Worm (Caenorhabditis elegans) whole organism, L4 larva: ENCODE data around the gene fbxc-52.

ENCODE experiments used
- F37D6.2 ChIP-seq: sonication (generic microtip); optimal IDR thresholded peaks from 2 replicates; lab custom pipeline; 2016; ENCODE audit warnings: mild to moderate bottlenecking, missing genetic modification characterization, missing compliant biosample characterization
- Y5F2A.4 ChIP-seq: fragments of 200-800 bp; sonication (Bioruptor generic); optimal IDR thresholded peaks from 2 replicates; lab custom pipeline; 2018; ENCODE audit warnings: mild to moderate bottlenecking, missing genetic modification characterization, missing compliant biosample characterization
- ZK546.5 ChIP-seq, 2 experiments: sonication (generic microtip); optimal IDR thresholded peaks; 2 replicates each; lab custom pipeline; 2017; ENCODE audit warnings: missing biosample characterization in 2 of 2, missing genetic modification characterization in 2 of 2
- aha-1 ChIP-seq: fragments of 150-350 bp; peaks from one replicate; lab custom pipeline; 2014; ENCODE audit warnings: missing biosample characterization, missing genetic modification characterization
- ceh-20 ChIP-seq: fragments of 200-800 bp; sonication (Bioruptor generic); IDR thresholded peaks from 2 replicates; pipeline ENCODE4 v1.3.6; 2022; ENCODE audit warnings: missing genetic modification reagents, missing genetic modification characterization, missing compliant biosample characterization
- ceh-62 ChIP-seq: sonication (generic microtip); optimal IDR thresholded peaks from 2 replicates; lab custom pipeline; 2017; ENCODE audit warnings: missing biosample characterization, missing genetic modification characterization
- daf-8 ChIP-seq: fragments of 200-800 bp; sonication (Bioruptor generic); IDR thresholded peaks from 2 replicates; pipeline ENCODE4 v1.3.6; 2022; ENCODE audit warnings: missing genetic modification characterization, missing compliant biosample characterization
- dmd-6 ChIP-seq: fragments of 200-800 bp; sonication (Bioruptor generic); IDR thresholded peaks from 2 replicates; pipeline ENCODE4 v1.3.6; 2022; ENCODE audit warnings: missing genetic modification reagents, missing genetic modification characterization, missing compliant biosample characterization
- dve-1 ChIP-seq: sonication (generic microtip); optimal IDR thresholded peaks from 2 replicates; lab custom pipeline; 2017; ENCODE audit warnings: antibody characterized with exemption, mild to moderate bottlenecking, missing genetic modification characterization, missing compliant biosample characterization; ENCODE audit not compliant: insufficient read depth
- egl-27 ChIP-seq: sonication (generic microtip); optimal IDR thresholded peaks from 3 replicates; lab custom pipeline; 2017; ENCODE audit warnings: missing biosample characterization, missing genetic modification reagents, missing genetic modification characterization
- hlh-11 ChIP-seq: fragments of 200-800 bp; sonication (Bioruptor generic); optimal IDR thresholded peaks from 2 replicates; lab custom pipeline; 2018; ENCODE audit warnings: mild to moderate bottlenecking, missing genetic modification characterization, missing compliant biosample characterization
- jun-1 ChIP-seq: fragments of 150-350 bp; optimal IDR thresholded peaks from 2 replicates; lab custom pipeline; 2014; ENCODE audit warnings: missing biosample characterization, missing genetic modification reagents, missing genetic modification characterization
- lin-15B ChIP-seq: fragments of 150-350 bp; sonication (generic microtip); optimal IDR thresholded peaks from 3 replicates; lab custom pipeline; 2014; ENCODE audit warnings: missing biosample characterization, missing genetic modification characterization
- lin-39 ChIP-seq: fragments of 150-350 bp; optimal IDR thresholded peaks from 2 replicates; lab custom pipeline; 2014; ENCODE audit warnings: missing biosample characterization, missing genetic modification reagents, missing genetic modification characterization
- mdl-1 ChIP-seq, 2 experiments: fragments of 150-350 bp in 1 of 2; sonication (generic microtip) in 1 of 2; optimal IDR thresholded peaks; 2 replicates each; lab custom pipeline; 2014 to 2017; ENCODE audit warnings: missing biosample characterization in 2 of 2, missing genetic modification characterization in 2 of 2
- mep-1 ChIP-seq: fragments of 150-350 bp; sonication (generic microtip); optimal IDR thresholded peaks from 3 replicates; lab custom pipeline; 2014; ENCODE audit warnings: missing biosample characterization, missing genetic modification characterization
- nhr-10 ChIP-seq: fragments of 150-350 bp; optimal IDR thresholded peaks from 2 replicates; lab custom pipeline; 2014; ENCODE audit warnings: missing biosample characterization, missing genetic modification characterization
- nhr-11 ChIP-seq: fragments of 150-350 bp; optimal IDR thresholded peaks from 2 replicates; lab custom pipeline; 2014; ENCODE audit warnings: missing biosample characterization, missing genetic modification characterization
- nhr-111 ChIP-seq: fragments of 200-800 bp; sonication (Bioruptor generic); optimal IDR thresholded peaks from 2 replicates; lab custom pipeline; 2018; ENCODE audit warnings: mild to moderate bottlenecking, missing genetic modification characterization, missing compliant biosample characterization
- nhr-28 ChIP-seq: fragments of 150-350 bp; optimal IDR thresholded peaks from 2 replicates; lab custom pipeline; 2014; ENCODE audit warnings: missing biosample characterization, missing genetic modification characterization
- nhr-48 ChIP-seq: sonication (generic microtip); optimal IDR thresholded peaks from 2 replicates; lab custom pipeline; 2016; ENCODE audit warnings: mild to moderate bottlenecking, missing genetic modification characterization, missing compliant biosample characterization
- pha-4 ChIP-seq, 2 experiments: fragments of 150-350 bp in 1 of 2; fragments of 200-800 bp in 1 of 2; sonication (Bioruptor generic) in 1 of 2; IDR thresholded peaks in 1 of 2; optimal IDR thresholded peaks in 1 of 2; 2 replicates each; pipeline versions ENCODE4 v1.3.6 to Lab custom; 2014 to 2022; ENCODE audit warnings: missing genetic modification characterization in 2 of 2, missing genetic modification reagents in 2 of 2, missing biosample characterization in 1 of 2, missing compliant biosample characterization in 1 of 2
- php-3 ChIP-seq: fragments of 200-800 bp; sonication (Bioruptor generic); IDR thresholded peaks from 2 replicates; pipeline ENCODE4 v1.3.6; 2022; ENCODE audit warnings: missing genetic modification reagents, missing genetic modification characterization, missing compliant biosample characterization
- saeg-2 ChIP-seq: fragments of 200-800 bp; sonication (Bioruptor generic); IDR thresholded peaks from 2 replicates; pipeline ENCODE4 v1.3.6; 2022; ENCODE audit warnings: missing genetic modification reagents, missing genetic modification characterization, missing compliant biosample characterization
- set-16 ChIP-seq: fragments of 200-800 bp; sonication (Bioruptor generic); IDR thresholded peaks from 2 replicates; pipeline ENCODE4 v1.3.6; 2022; ENCODE audit warnings: missing genetic modification reagents, missing genetic modification characterization, missing compliant biosample characterization
- spr-3 ChIP-seq: fragments of 200-800 bp; sonication (Bioruptor generic); optimal IDR thresholded peaks from 2 replicates; lab custom pipeline; 2018; ENCODE audit warnings: mild to moderate bottlenecking, missing genetic modification characterization, missing compliant biosample characterization
- tra-1 ChIP-seq: fragments of 200-800 bp; sonication (Bioruptor generic); IDR thresholded peaks from 2 replicates; pipeline ENCODE4 v1.3.6; 2022; ENCODE audit warnings: missing genetic modification reagents, missing genetic modification characterization, missing compliant biosample characterization
- unc-62 ChIP-seq, 3 experiments: fragments of 150-350 bp in 1 of 3; sonication (generic microtip); optimal IDR thresholded peaks in 2 of 3; peaks in 1 of 3; 1 replicate in 1 of 3; 2 replicates in 2 of 3; lab custom pipeline; 2014 to 2017; ENCODE audit warnings: missing biosample characterization in 3 of 3, missing genetic modification characterization in 3 of 3, missing genetic modification reagents in 3 of 3, missing genotype in 1 of 3
- zip-11 ChIP-seq: fragments of 200-800 bp; sonication (Bioruptor generic); IDR thresholded peaks from 2 replicates; pipeline ENCODE4 v1.3.6; 2022; ENCODE audit warnings: missing genetic modification characterization, missing compliant biosample characterization
- ztf-11 ChIP-seq: fragments of 150-350 bp; optimal IDR thresholded peaks from 2 replicates; lab custom pipeline; 2014; ENCODE audit warnings: missing biosample characterization, missing genetic modification characterization
- ztf-7 ChIP-seq: fragments of 150-350 bp; optimal IDR thresholded peaks from 2 replicates; lab custom pipeline; 2014; ENCODE audit warnings: missing biosample characterization, missing genetic modification characterization

The fbxc-52 gene

ce11 chrII:3690646-3691045, 26.4 kb upstream of the fbxc-52 start, which contains the start of gene srx-101:
Gene srx-101 (minus strand): TSS chrII:3690746.
- TF ChIP-seq dve-1 (tag; lab: Kevin White, UChicago) (no peak), aha-1 (peak; percentile 34), egl-27 (tag; lab: Kevin White, UChicago) (no peak), ceh-62 (tag; lab: Kevin White, UChicago) (no peak)
- TF ChIP-seq, all 104 proteins: peak for 1

- no peak for TF ChIP-seq dve-1 (tag; lab: Kevin White, UChicago)
- peak in 1 of 2 experiments; percentile 45 for TF ChIP-seq unc-62 (GFP tag; optimal IDR thresholded peaks at IDR 0.05 in 1 of 2; lab: Kevin White, UChicago)
- TF ChIP-seq unc-62 (tag; optimal IDR thresholded peaks at IDR 0.05; lab: Kevin White, UChicago), result no peak
- TF ChIP-seq nhr-111 (GFP tag; lab: Kevin White, UChicago), result no peak
- TF ChIP-seq, all 104 proteins: peak for 1
Observed at ce11 chrII:3694664-3695063, 22.4 kb upstream of the fbxc-52 start, which contains the start of gene srx-102. Gene srx-102 (minus strand): TSS chrII:3694764.

- TF ChIP-seq php-3 (GFP tag; lab: Robert Waterston, UW) (no peak), nhr-28 (tag; lab: Kevin White, UChicago) (no peak), saeg-2 (no peak), mdl-1 (tag; optimal IDR thresholded peaks at IDR 0.05; lab: Kevin White, UChicago) (no peak), Y5F2A.4 (GFP tag; lab: Kevin White, UChicago) (no peak)
Observed at ce11 chrII:3699591-3699990, 17.5 kb upstream of the fbxc-52 start, which contains the start of gene srx-104. Gene srx-104 (minus strand): TSS chrII:3699691.

- TF ChIP-seq F37D6.2 (tag; lab: Kevin White, UChicago) (no peak), nhr-111 (GFP tag; lab: Kevin White, UChicago) (no peak), dmd-6 (no peak), nhr-48 (tag; lab: Kevin White, UChicago) (no peak)
Observed at ce11 chrII:3701305-3701704, 15.8 kb upstream of the fbxc-52 start, which contains the start of gene srx-105. Gene srx-105 (minus strand): TSS chrII:3701405.

ce11 chrII:3705320-3705719, 11.7 kb upstream of the fbxc-52 start, which contains the start of gene srx-108:
Gene srx-108 (plus strand): TSS chrII:3705620.
- TF ChIP-seq mep-1 (tag; lab: Kevin White, UChicago) (no peak), hlh-11 (tag; lab: Kevin White, UChicago) (no peak), ceh-20 (no peak), pha-4 (GFP tag; IDR thresholded peaks at IDR 0.05; lab: Robert Waterston, UW) (no peak), pha-4 (tag; optimal IDR thresholded peaks at IDR 0.05; lab: Kevin White, UChicago) (no peak), daf-8 (GFP tag; lab: Robert Waterston, UW) (no peak)

- TF ChIP-seq zip-11 (GFP tag; lab: Robert Waterston, UW), result no peak
- TF ChIP-seq unc-62 (GFP tag; optimal IDR thresholded peaks at IDR 0.05 in 1 of 2; lab: Kevin White, UChicago), result peak in 1 of 2 experiments; percentile 17
- no peak for TF ChIP-seq unc-62 (tag; optimal IDR thresholded peaks at IDR 0.05; lab: Kevin White, UChicago)
- TF ChIP-seq nhr-10 (tag; lab: Kevin White, UChicago), result no peak
Observed at ce11 chrII:3709255-3709654, 7.8 kb upstream of the fbxc-52 start, which contains the start of gene srx-110. Gene srx-110 (plus strand): TSS chrII:3709555.

ce11 chrII:3711047-3711446, 6.0 kb upstream of the fbxc-52 start, which contains the start of gene fbxc-53:
Gene fbxc-53 (plus strand): TSS chrII:3711291.
- TF ChIP-seq spr-3 (GFP tag; lab: Kevin White, UChicago) (no peak), mep-1 (tag; lab: Kevin White, UChicago) (no peak), jun-1 (tag; lab: Kevin White, UChicago) (no peak), ztf-7 (tag; lab: Kevin White, UChicago) (no peak), tra-1 (GFP tag; lab: Robert Waterston, UW) (no peak), lin-15B (tag; lab: Kevin White, UChicago) (no peak), dve-1 (tag; lab: Kevin White, UChicago) (no peak), nhr-11 (tag; lab: Kevin White, UChicago) (no peak), ZK546.5 (tag; optimal IDR thresholded peaks at IDR 0.05; lab: Kevin White, UChicago) (no peak), ceh-62 (tag; lab: Kevin White, UChicago) (no peak), lin-39 (tag; lab: Kevin White, UChicago) (no peak), dmd-6 (no peak), set-16 (GFP tag; lab: Robert Waterston, UW) (no peak), ztf-11 (no peak)
